Worm (Caenorhabditis elegans) whole organism, L3 larva: ENCODE results near the gene C02F12.5.

Experiments
- egl-27 ChIP-seq: sonication (generic microtip); optimal IDR thresholded peaks from 4 replicates; lab custom pipeline; 2017; ENCODE audit warnings: missing biosample characterization, missing genetic modification reagents, missing genetic modification characterization
- elt-1 ChIP-seq: fragments of 150-350 bp; optimal IDR thresholded peaks from 2 replicates; lab custom pipeline; 2014; ENCODE audit warnings: missing biosample characterization, missing genetic modification characterization
- lsy-12 ChIP-seq: sonication (generic microtip); optimal IDR thresholded peaks from 2 replicates; lab custom pipeline; 2016; ENCODE audit warnings: mild to moderate bottlenecking, missing genetic modification characterization, missing compliant biosample characterization
- pha-4 ChIP-seq: fragments of 150-350 bp; optimal IDR thresholded peaks from 2 replicates; lab custom pipeline; 2014; ENCODE audit warnings: missing biosample characterization, missing genetic modification reagents, missing genetic modification characterization
- unc-39 ChIP-seq: sonication (generic microtip); optimal IDR thresholded peaks from 4 replicates; lab custom pipeline; 2017; ENCODE audit warnings: missing biosample characterization, missing genetic modification characterization
- unc-62 ChIP-seq: fragments of 150-350 bp; sonication (generic microtip); optimal IDR thresholded peaks from 4 replicates; lab custom pipeline; 2014; ENCODE audit warnings: missing biosample characterization, missing genetic modification reagents, missing genetic modification characterization

DNA sequence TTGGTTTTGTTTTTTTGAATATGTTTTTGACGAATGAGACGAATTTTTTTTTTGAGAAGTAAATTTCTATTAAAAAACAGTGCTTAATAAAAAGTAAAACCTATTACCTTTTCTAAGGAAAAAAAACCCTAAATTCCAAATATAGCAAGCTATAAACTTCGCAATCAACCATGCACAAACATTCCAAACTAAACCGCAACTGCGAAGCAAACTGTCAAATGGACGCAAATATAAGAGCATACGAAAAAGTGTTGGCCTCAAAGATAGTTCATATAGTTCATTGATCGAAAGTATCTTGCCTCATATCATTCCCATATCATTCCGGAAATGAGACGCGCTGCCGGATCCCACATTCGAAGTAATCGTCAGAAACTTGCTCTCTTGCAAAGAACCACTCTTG lies 24.7 kb upstream of the C02F12.5 start, which contains the start of gene C01C4.3:
- no peak for TF ChIP-seq unc-62 (GFP tag; lab: Kevin White, UChicago)
- TF ChIP-seq pha-4 (tag; lab: Kevin White, UChicago), result no peak
- no peak for TF ChIP-seq lsy-12 (tag; lab: Kevin White, UChicago)
- no peak for TF ChIP-seq unc-39 (tag; lab: Kevin White, UChicago)
- TF ChIP-seq elt-1 (tag; lab: Kevin White, UChicago), result no peak
- TF ChIP-seq egl-27 (tag; lab: Kevin White, UChicago), result no peak
